Fruit fly (Drosophila melanogaster) whole organism, embryonic: ENCODE data around the gene sro.

Experiments used
- Adf1 ChIP-seq: fragments of 200-800 bp; sonication (Bioruptor generic); IDR thresholded peaks from 2 replicates; pipeline ENCODE4 v1.3.6; 2022; ENCODE audit warnings: missing biosample characterization, missing genetic modification characterization
- Aef1 ChIP-seq: fragments of 200-800 bp; sonication (Bioruptor generic); IDR thresholded peaks from 3 replicates; pipeline ENCODE4 v1.3.6; 2022; ENCODE audit warnings: missing biosample characterization, missing genetic modification characterization
- Bgb ChIP-seq: fragments of 200-800 bp; sonication (Bioruptor generic); IDR thresholded peaks from 2 replicates; pipeline ENCODE4 v1.3.6; 2022; ENCODE audit warnings: missing biosample characterization, missing genetic modification characterization; ENCODE audit not compliant: partially characterized antibody
- CG1024 ChIP-seq: fragments of 200-800 bp; sonication (Bioruptor generic); IDR thresholded peaks from 2 replicates; pipeline ENCODE4 v1.3.6; 2022; ENCODE audit warnings: missing biosample characterization, missing genetic modification characterization
- CG12299 ChIP-seq: fragments of 200-800 bp; sonication (Bioruptor generic); optimal IDR thresholded peaks from 2 replicates; lab custom pipeline; 2018; ENCODE audit warnings: missing biosample characterization, mild to moderate bottlenecking, missing genetic modification characterization
- CG15696 ChIP-seq: fragments of 200-800 bp; sonication (Bioruptor generic); optimal IDR thresholded peaks from 2 replicates; lab custom pipeline; 2019; ENCODE audit warnings: missing biosample characterization, mild to moderate bottlenecking, missing genetic modification characterization, moderate library complexity
- CG16863 ChIP-seq: fragments of 200-800 bp; sonication (Bioruptor generic); optimal IDR thresholded peaks from 3 replicates; lab custom pipeline; 2016; ENCODE audit warnings: missing biosample characterization, missing genetic modification characterization
- CG17328 ChIP-seq: fragments of 200-800 bp; sonication (Bioruptor generic); IDR thresholded peaks from 2 replicates; pipeline ENCODE4 v1.3.6; 2022; ENCODE audit warnings: missing biosample characterization, missing genetic modification characterization
- CG17385 ChIP-seq: fragments of 200-800 bp; sonication (Bioruptor generic); optimal IDR thresholded peaks from 3 replicates; lab custom pipeline; 2018; ENCODE audit warnings: missing biosample characterization, mild to moderate bottlenecking, missing genetic modification characterization
- CG2875 ChIP-seq: fragments of 200-800 bp; sonication (Bioruptor generic); optimal IDR thresholded peaks from 2 replicates; lab custom pipeline; 2017; ENCODE audit warnings: missing biosample characterization, mild to moderate bottlenecking, missing genetic modification characterization, missing genetic modification reagents
- CG3065 ChIP-seq: fragments of 200-800 bp; sonication (Bioruptor generic); optimal IDR thresholded peaks from 2 replicates; lab custom pipeline; 2016; ENCODE audit warnings: missing biosample characterization, missing genetic modification characterization
- CG31388 ChIP-seq: fragments of 200-800 bp; sonication (Bioruptor generic); optimal IDR thresholded peaks from 2 replicates; lab custom pipeline; 2016; ENCODE audit warnings: missing biosample characterization, missing genetic modification characterization
- CG31441 ChIP-seq: fragments of 200-800 bp; sonication (Bioruptor generic); IDR thresholded peaks from 2 replicates; pipeline ENCODE4 v1.3.6; 2022; ENCODE audit warnings: missing biosample characterization, missing genetic modification characterization
- CG4360 ChIP-seq: fragments of 200-800 bp; sonication (Bioruptor generic); IDR thresholded peaks from 2 replicates; pipeline ENCODE4 v1.3.6; 2022; ENCODE audit warnings: missing biosample characterization, missing genetic modification characterization
- CG43689 ChIP-seq: fragments of 200-800 bp; sonication (Bioruptor generic); IDR thresholded peaks from 2 replicates; pipeline ENCODE4 v1.3.6; 2022; ENCODE audit warnings: missing biosample characterization, missing genetic modification characterization
- CG5180 ChIP-seq: fragments of 200-800 bp; sonication (Bioruptor generic); optimal IDR thresholded peaks from 3 replicates; lab custom pipeline; 2017; ENCODE audit warnings: missing biosample characterization, missing genetic modification characterization, mild to moderate bottlenecking, moderate library complexity, missing genetic modification reagents
- CG6683 ChIP-seq: fragments of 200-800 bp; sonication (Bioruptor generic); optimal IDR thresholded peaks from 2 replicates; lab custom pipeline; 2017; ENCODE audit warnings: missing biosample characterization, mild to moderate bottlenecking, missing genetic modification characterization, missing genetic modification reagents
- CG9215 ChIP-seq: fragments of 200-800 bp; sonication (Bioruptor generic); IDR thresholded peaks from 2 replicates; pipeline ENCODE4 v1.3.6; 2022; ENCODE audit warnings: missing biosample characterization, missing genetic modification characterization
- D19A ChIP-seq: fragments of 200-800 bp; optimal IDR thresholded peaks from 3 replicates; lab custom pipeline; 2019; ENCODE audit warnings: missing biosample characterization, mild to moderate bottlenecking, missing genetic modification characterization, moderate library complexity
- Elba2 ChIP-seq: fragments of 200-800 bp; sonication (Bioruptor generic); optimal IDR thresholded peaks from 3 replicates; lab custom pipeline; 2016; ENCODE audit warnings: missing biosample characterization, missing genetic modification characterization
- Gsc ChIP-seq: fragments of 200-800 bp; sonication (Bioruptor generic); IDR thresholded peaks from 2 replicates; pipeline ENCODE4 v1.3.6; 2022; ENCODE audit warnings: missing biosample characterization, missing genetic modification characterization
- H2.0 ChIP-seq: fragments of 200-800 bp; sonication (Bioruptor generic); IDR thresholded peaks from 2 replicates; pipeline ENCODE4 v1.3.6; 2022; ENCODE audit warnings: missing biosample characterization, missing genetic modification characterization
- HLH3B ChIP-seq: fragments of 200-800 bp; sonication (Bioruptor generic); IDR thresholded peaks from 2 replicates; pipeline ENCODE4 v1.3.6; 2022; ENCODE audit warnings: missing biosample characterization, missing genetic modification characterization
- HLH4C ChIP-seq: fragments of 200-800 bp; sonication (Bioruptor generic); IDR thresholded peaks from 3 replicates; pipeline ENCODE4 v1.3.6; 2022; ENCODE audit warnings: missing biosample characterization, missing genetic modification characterization; ENCODE audit not compliant: partially characterized antibody
- Hsf ChIP-seq: fragments of 200-800 bp; sonication (Bioruptor generic); optimal IDR thresholded peaks from 3 replicates; lab custom pipeline; 2016; ENCODE audit warnings: missing biosample characterization, missing genetic modification characterization
- Mrtf ChIP-seq: fragments of 200-800 bp; sonication (Bioruptor generic); IDR thresholded peaks from 3 replicates; pipeline ENCODE4 v1.3.6; 2022; ENCODE audit warnings: missing biosample characterization, missing genetic modification characterization
- Oaz ChIP-seq: fragments of 200-800 bp; sonication (Bioruptor generic); IDR thresholded peaks from 2 replicates; pipeline ENCODE4 v1.3.6; 2022; ENCODE audit warnings: missing biosample characterization, missing genetic modification characterization
- Rx ChIP-seq: fragments of 200-800 bp; sonication (Bioruptor generic); IDR thresholded peaks from 2 replicates; pipeline ENCODE4 v1.3.6; 2022; ENCODE audit warnings: missing biosample characterization, missing genetic modification characterization
- Ssrp ChIP-seq: fragments of 200-800 bp; sonication (Bioruptor generic); optimal IDR thresholded peaks from 2 replicates; lab custom pipeline; 2018; ENCODE audit warnings: missing biosample characterization, mild to moderate bottlenecking, missing genetic modification characterization, moderate library complexity
- Usf ChIP-seq: fragments of 200-800 bp; sonication (Bioruptor generic); optimal IDR thresholded peaks from 2 replicates; lab custom pipeline; 2017; ENCODE audit warnings: missing genotype, missing biosample characterization, missing genetic modification characterization
- Xbp1 ChIP-seq: fragments of 200-800 bp; sonication (Bioruptor generic); optimal IDR thresholded peaks from 3 replicates; lab custom pipeline; 2016; ENCODE audit warnings: missing biosample characterization, mild to moderate bottlenecking, missing genetic modification characterization
- bsh ChIP-seq, 2 experiments: fragments of 200-800 bp; sonication (Bioruptor generic); optimal IDR thresholded peaks; 2 replicates each; lab custom pipeline; 2017 to 2018; ENCODE audit warnings: mild to moderate bottlenecking in 2 of 2, missing biosample characterization in 2 of 2, missing genetic modification characterization in 2 of 2, moderate library complexity in 1 of 2
- cato ChIP-seq: fragments of 200-800 bp; sonication (Bioruptor generic); optimal IDR thresholded peaks from 2 replicates; lab custom pipeline; 2016; ENCODE audit warnings: missing biosample characterization, missing genetic modification characterization, borderline replicate concordance
- dmrt11E ChIP-seq: fragments of 200-800 bp; sonication (Bioruptor generic); optimal IDR thresholded peaks from 3 replicates; lab custom pipeline; 2018; ENCODE audit warnings: missing biosample characterization, mild to moderate bottlenecking, missing genetic modification characterization, moderate library complexity
- gce ChIP-seq: fragments of 200-800 bp; sonication (Bioruptor generic); IDR thresholded peaks from 3 replicates; pipeline ENCODE4 v1.3.6; 2022; ENCODE audit warnings: missing biosample characterization, missing genetic modification characterization
- hbn ChIP-seq: fragments of 200-800 bp; sonication (Bioruptor generic); IDR thresholded peaks from 2 replicates; pipeline ENCODE4 v1.3.6; 2022; ENCODE audit warnings: missing biosample characterization, missing genetic modification characterization; ENCODE audit not compliant: partially characterized antibody
- ind ChIP-seq: fragments of 200-800 bp; sonication (Bioruptor generic); optimal IDR thresholded peaks from 3 replicates; lab custom pipeline; 2016; ENCODE audit warnings: missing biosample characterization, missing genetic modification characterization
- insv ChIP-seq, 2 experiments: fragments of 200-800 bp; sonication (Bioruptor generic); optimal IDR thresholded peaks; 3 replicates each; lab custom pipeline; 2016 to 2018; ENCODE audit warnings: missing biosample characterization in 2 of 2, missing genetic modification characterization in 2 of 2
- ken ChIP-seq: fragments of 200-800 bp; sonication (Bioruptor generic); IDR thresholded peaks from 3 replicates; pipeline ENCODE4 v1.3.6; 2022; ENCODE audit warnings: missing biosample characterization, missing genetic modification characterization
- nerfin-2 ChIP-seq: fragments of 200-800 bp; sonication (Bioruptor generic); IDR thresholded peaks from 2 replicates; pipeline ENCODE4 v1.3.6; 2022; ENCODE audit warnings: missing biosample characterization, missing genetic modification characterization; ENCODE audit not compliant: partially characterized antibody
- onecut ChIP-seq: fragments of 200-800 bp; sonication (Bioruptor generic); IDR thresholded peaks from 2 replicates; pipeline ENCODE4 v1.3.6; 2022; ENCODE audit warnings: missing biosample characterization, missing genetic modification characterization
- pb ChIP-seq: fragments of 200-800 bp; sonication (Bioruptor generic); optimal IDR thresholded peaks from 3 replicates; lab custom pipeline; 2016; ENCODE audit warnings: missing biosample characterization, missing genetic modification characterization
- pita ChIP-seq: fragments of 200-800 bp; sonication (Bioruptor generic); optimal IDR thresholded peaks from 2 replicates; lab custom pipeline; 2017; ENCODE audit warnings: missing biosample characterization, mild to moderate bottlenecking, missing genetic modification characterization
- pnt ChIP-seq: fragments of 200-800 bp; sonication (Bioruptor generic); optimal IDR thresholded peaks from 3 replicates; lab custom pipeline; 2016; ENCODE audit warnings: missing biosample characterization, missing genetic modification characterization
- rib ChIP-seq: fragments of 200-800 bp; sonication (Bioruptor generic); IDR thresholded peaks from 2 replicates; pipeline ENCODE4 v1.3.6; 2022; ENCODE audit warnings: missing biosample characterization, missing genetic modification characterization
- sens ChIP-seq: fragments of 200-800 bp; sonication (Bioruptor generic); peaks from one replicate; lab custom pipeline; 2016; ENCODE audit warnings: missing biosample characterization, missing genetic modification characterization
- sim ChIP-seq: fragments of 200-800 bp; sonication (Bioruptor generic); IDR thresholded peaks from 2 replicates; pipeline ENCODE4 v1.3.6; 2022; ENCODE audit warnings: missing biosample characterization, missing genetic modification characterization
- sisA ChIP-seq: fragments of 200-800 bp; sonication (Bioruptor generic); IDR thresholded peaks from 2 replicates; pipeline ENCODE4 v1.3.6; 2022; ENCODE audit warnings: missing biosample characterization, missing genetic modification characterization
- slp2 ChIP-seq: fragments of 200-800 bp; sonication (Bioruptor generic); optimal IDR thresholded peaks from 2 replicates; lab custom pipeline; 2016; ENCODE audit warnings: missing biosample characterization, missing genetic modification characterization
- tap ChIP-seq: fragments of 200-800 bp; optimal IDR thresholded peaks from 3 replicates; lab custom pipeline; 2019; ENCODE audit warnings: missing biosample characterization, mild to moderate bottlenecking, missing genetic modification characterization, moderate library complexity

Gene sro

DNA sequence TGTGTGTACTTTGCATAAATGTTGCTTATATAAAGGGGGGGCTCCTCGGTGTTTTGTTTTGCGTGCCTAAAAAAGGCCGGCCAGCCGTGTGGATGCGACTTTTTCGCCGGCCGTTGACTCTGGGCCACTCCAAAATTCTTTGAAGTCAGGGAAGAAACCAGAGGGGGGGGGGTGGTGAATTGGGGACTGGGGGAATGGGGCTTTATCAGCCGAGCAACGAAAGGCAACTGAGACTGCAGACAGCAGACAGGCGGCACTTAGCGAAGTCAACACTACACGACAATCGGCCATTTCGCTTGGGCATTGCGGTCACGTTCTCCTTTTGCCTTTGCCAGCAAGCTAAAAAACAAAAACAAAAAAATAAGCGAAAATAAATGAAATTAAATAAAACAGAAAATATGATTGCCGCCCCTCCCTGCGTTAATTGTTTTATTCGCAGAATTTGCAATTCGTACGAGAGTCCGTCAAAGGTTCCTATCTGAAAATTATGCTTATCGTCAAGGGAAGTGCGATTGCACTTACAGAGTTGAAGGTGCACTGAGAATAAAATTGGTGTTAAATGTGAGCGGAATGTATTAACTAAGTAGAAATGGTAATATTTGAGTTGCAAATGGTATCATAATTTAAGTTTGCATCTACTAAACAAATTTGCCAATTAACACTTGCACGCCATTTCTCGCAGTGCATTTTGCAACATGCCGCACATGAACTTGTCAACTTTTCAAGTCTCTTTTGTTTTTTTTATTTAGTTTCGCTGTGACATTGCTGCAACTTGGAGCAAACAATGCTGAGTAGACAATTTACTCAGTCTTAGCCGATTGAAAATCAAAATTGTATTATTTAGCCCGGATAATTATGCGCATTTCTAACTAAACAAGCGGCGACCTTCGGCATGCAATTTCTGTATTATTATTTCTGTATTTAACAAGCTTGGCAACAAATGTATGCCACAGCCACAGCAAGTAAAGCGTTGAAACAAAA lies 8.1 kb upstream of the sro start (continued):
- no peak for TF ChIP-seq insv (GFP tag; optimal IDR thresholded peaks at IDR 0.05; lab: Kevin White, UChicago)
- no peak for TF ChIP-seq CG17385
- no peak for TF ChIP-seq tap (tag; lab: Kevin White, UChicago)
- TF ChIP-seq gce: no peak
- TF ChIP-seq CG6683 (GFP tag; lab: Kevin White, UChicago): no peak
- TF ChIP-seq CG1024 (GFP tag; lab: Robert Waterston, UW): no peak
- TF ChIP-seq dmrt11E (tag; lab: Kevin White, UChicago): no peak
- no peak for TF ChIP-seq Hsf (GFP tag; lab: Kevin White, UChicago)
- no peak for TF ChIP-seq CG15696 (tag; lab: Kevin White, UChicago)
- TF ChIP-seq CG12299 (tag; lab: Kevin White, UChicago): no peak
- TF ChIP-seq ken (GFP tag; lab: Robert Waterston, UW): no peak
- no peak for TF ChIP-seq sisA (GFP tag; lab: Robert Waterston, UW)
- no peak for TF ChIP-seq HLH4C
- no peak for TF ChIP-seq CG4360 (GFP tag; lab: Robert Waterston, UW)
- no peak for TF ChIP-seq cato (GFP tag; lab: Kevin White, UChicago)
- no peak for TF ChIP-seq Mrtf (GFP tag; lab: Robert Waterston, UW)
- TF ChIP-seq Adf1: no peak
- no peak for TF ChIP-seq Bgb (GFP tag; lab: Robert Waterston, UW)
- no peak for TF ChIP-seq pita (GFP tag; lab: Kevin White, UChicago)
- TF ChIP-seq Usf (GFP tag; lab: Kevin White, UChicago): no peak
- peak; percentile 26; the same call in 1 of the 2 replicates for TF ChIP-seq HLH3B (GFP tag; lab: Robert Waterston, UW)
- no peak for TF ChIP-seq CG5180
- no peak for TF ChIP-seq Gsc (GFP tag; lab: Robert Waterston, UW)
- no peak for TF ChIP-seq rib
- no peak for TF ChIP-seq CG2875 (GFP tag; lab: Kevin White, UChicago)
- TF ChIP-seq Oaz: no peak
- TF ChIP-seq CG17328 (GFP tag; lab: Robert Waterston, UW): peak; percentile 28; the same call in 1 of the 2 replicates
- TF ChIP-seq CG31388: no peak
- no peak for TF ChIP-seq pnt (GFP tag; lab: Kevin White, UChicago)
- no peak for TF ChIP-seq hbn
- TF ChIP-seq pb: no peak
- no peak for TF ChIP-seq Elba2 (GFP tag; lab: Kevin White, UChicago)
- TF ChIP-seq sens: peak; percentile 80
- TF ChIP-seq Xbp1 (GFP tag; lab: Kevin White, UChicago): no peak
- TF ChIP-seq CG9215 (GFP tag; lab: Robert Waterston, UW): no peak
- no peak for TF ChIP-seq sim (GFP tag; lab: Robert Waterston, UW)
- no peak for TF ChIP-seq Ssrp (tag; lab: Kevin White, UChicago)
- TF ChIP-seq CG43689 (GFP tag; lab: Robert Waterston, UW): no peak
- no peak for TF ChIP-seq nerfin-2 (GFP tag; lab: Robert Waterston, UW)
- peak; percentile 39; the same call in 1 of the 3 replicates for TF ChIP-seq Aef1 (GFP tag; lab: Robert Waterston, UW)
- TF ChIP-seq ind (GFP tag; lab: Kevin White, UChicago): peak; percentile 16
- peak; percentile 40; the same call in 1 of the 2 replicates for TF ChIP-seq Rx (GFP tag; lab: Robert Waterston, UW)
- TF ChIP-seq CG16863 (GFP tag; lab: Kevin White, UChicago): no peak
- no peak for TF ChIP-seq CG31441 (GFP tag; lab: Robert Waterston, UW)
- no peak for TF ChIP-seq H2.0
- TF ChIP-seq slp2 (GFP tag; lab: Kevin White, UChicago): no peak
- no peak for TF ChIP-seq CG3065 (GFP tag; lab: Kevin White, UChicago)
- TF ChIP-seq onecut: no peak
- no peak for TF ChIP-seq bsh (GFP tag; optimal IDR thresholded peaks at IDR 0.05; lab: Kevin White, UChicago)
- no peak for TF ChIP-seq D19A (tag; lab: Kevin White, UChicago)
